Fruit fly (Drosophila melanogaster): ENCODE measurements around the gene CG1792.

The CG1792 gene

DNA sequence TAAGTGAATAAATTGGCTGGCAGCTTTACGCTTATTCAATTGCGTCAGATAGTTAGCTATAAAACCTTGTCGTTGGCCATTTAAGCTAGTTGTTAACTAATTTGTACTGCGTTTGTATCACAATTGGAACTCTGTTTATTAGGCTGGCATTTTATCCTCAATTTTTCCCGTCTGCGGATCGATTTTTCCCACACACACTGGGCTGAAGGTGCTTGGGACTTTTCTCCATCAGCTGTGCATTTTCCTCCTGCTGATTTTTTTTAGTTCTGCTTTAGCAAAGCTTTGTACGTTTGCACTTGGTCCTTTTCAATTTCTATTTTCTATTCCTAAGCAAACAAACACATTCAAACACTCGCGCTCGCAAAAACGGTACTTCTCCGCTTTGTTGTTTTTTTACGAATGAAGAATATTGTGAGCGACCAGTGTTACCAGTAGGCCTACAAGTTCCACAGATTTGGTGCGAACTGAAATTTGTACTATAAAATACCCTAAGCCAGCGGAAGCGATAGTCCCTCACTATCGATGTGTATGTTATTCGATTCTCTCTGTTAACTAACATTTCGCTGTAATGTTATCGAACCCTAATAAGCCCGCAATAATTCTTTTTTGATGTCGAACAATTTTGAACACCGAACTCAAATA is 6.6 kb upstream of the CG1792 start:
- TF ChIP-seq Dll (optimal IDR thresholded peaks at IDR 0.05) (no peak), CG8478 (optimal IDR thresholded peaks at IDR 0.05) (no peak), pan (optimal IDR thresholded peaks at IDR 0.05) (no peak), EcR (GFP tag; optimal IDR thresholded peaks at IDR 0.05) (no peak), usp (GFP tag; optimal IDR thresholded peaks at IDR 0.05) (no peak), psq (optimal IDR thresholded peaks at IDR 0.05) (no peak)

dm6 chr3R:31610639-31611594 is 5.2 kb upstream of the CG1792 start, which contains the start of gene Med:
Med (plus strand) TSS chr3R:31611046.
- TF ChIP-seq CG8478 (optimal IDR thresholded peaks at IDR 0.05) (no peak), pan (optimal IDR thresholded peaks at IDR 0.05) (no peak), Dll (optimal IDR thresholded peaks at IDR 0.05) (no peak), EcR (GFP tag; optimal IDR thresholded peaks at IDR 0.05) (no peak), psq (optimal IDR thresholded peaks at IDR 0.05) (no peak)

dm6 chr3R:31612564-31612963 is 3.5 kb upstream of the CG1792 start, which contains the start of gene CycG:
CycG (minus strand) TSS chr3R:31612664.
- TF ChIP-seq Dll (optimal IDR thresholded peaks at IDR 0.05) (no peak), pan (optimal IDR thresholded peaks at IDR 0.05) (no peak), usp (GFP tag; optimal IDR thresholded peaks at IDR 0.05) (no peak), CG8478 (optimal IDR thresholded peaks at IDR 0.05) (no peak), EcR (GFP tag; optimal IDR thresholded peaks at IDR 0.05) (no peak), psq (optimal IDR thresholded peaks at IDR 0.05) (no peak)

dm6 chr3R:31617801-31618200 is 1.7 kb downstream of the CG1792 start, which contains the start of gene pasha:
pasha (plus strand) TSS chr3R:31617977.
- TF ChIP-seq usp (GFP tag; optimal IDR thresholded peaks at IDR 0.05), result no peak

dm6 chr3R:31621814-31622213 is 5.7 kb downstream of the CG1792 start, which contains the start of gene kek6:
kek6 (plus strand) TSS chr3R:31622136.
- TF ChIP-seq Dll (optimal IDR thresholded peaks at IDR 0.05) (no peak), psq (optimal IDR thresholded peaks at IDR 0.05) (no peak), EcR (GFP tag; optimal IDR thresholded peaks at IDR 0.05) (no peak), pan (optimal IDR thresholded peaks at IDR 0.05) (no peak), usp (GFP tag; optimal IDR thresholded peaks at IDR 0.05) (no peak), CG8478 (optimal IDR thresholded peaks at IDR 0.05) (no peak)

DNA sequence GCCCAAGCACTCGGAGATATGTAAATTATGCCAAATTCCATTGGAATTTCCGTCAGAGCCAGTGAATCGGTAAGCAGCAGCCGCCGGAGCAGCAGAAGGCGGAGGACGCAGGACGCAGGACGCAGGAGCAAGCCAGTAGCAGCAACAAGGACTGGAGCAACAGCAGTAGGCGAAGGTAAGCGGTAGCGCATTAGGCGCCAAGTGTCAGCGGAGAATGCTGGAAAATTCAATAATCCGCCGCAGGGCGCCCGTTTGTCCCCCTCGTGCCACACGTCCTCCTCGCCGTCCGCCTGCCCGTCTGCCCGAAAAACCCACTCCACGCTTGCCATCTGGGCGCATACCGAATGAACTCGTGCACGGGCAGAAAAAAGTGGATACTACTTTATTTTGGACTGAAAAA is 6.5 kb downstream of the CG1792 start:
- no peak for TF ChIP-seq usp (GFP tag; optimal IDR thresholded peaks at IDR 0.05)
- TF ChIP-seq EcR (GFP tag; optimal IDR thresholded peaks at IDR 0.05), result no peak
- TF ChIP-seq Dll (optimal IDR thresholded peaks at IDR 0.05), result no peak

dm6 chr3R:31626237-31626636 is 10.1 kb downstream of the CG1792 start:
- TF ChIP-seq psq (optimal IDR thresholded peaks at IDR 0.05) (no peak), EcR (GFP tag; optimal IDR thresholded peaks at IDR 0.05) (no peak), CG8478 (optimal IDR thresholded peaks at IDR 0.05) (no peak), Dll (optimal IDR thresholded peaks at IDR 0.05) (no peak), pan (optimal IDR thresholded peaks at IDR 0.05) (no peak), usp (GFP tag; optimal IDR thresholded peaks at IDR 0.05) (no peak)

DNA sequence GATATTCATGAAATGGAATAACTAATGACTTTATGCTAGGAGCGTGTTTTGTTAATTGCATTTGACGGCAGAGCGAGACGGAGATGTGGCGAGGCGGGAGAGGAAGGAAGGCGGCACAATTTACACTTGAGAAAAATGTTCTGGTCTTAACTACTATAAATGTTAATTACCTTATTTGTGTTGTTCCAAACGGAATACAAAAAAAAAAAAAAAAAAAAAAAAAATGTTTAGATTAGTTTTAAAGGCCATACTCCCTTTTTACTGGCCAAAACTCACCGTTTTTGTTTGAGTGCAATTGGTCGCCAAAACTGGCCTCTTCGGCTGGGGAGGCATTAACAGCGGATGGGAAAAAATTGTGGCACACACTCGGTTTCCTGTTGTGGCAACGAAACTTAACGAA is 11.1 kb downstream of the CG1792 start:
- no peak for TF ChIP-seq EcR (GFP tag; optimal IDR thresholded peaks at IDR 0.05)
- no peak for TF ChIP-seq Dll (optimal IDR thresholded peaks at IDR 0.05)
- TF ChIP-seq CG8478 (optimal IDR thresholded peaks at IDR 0.05), result no peak
- no peak for TF ChIP-seq pan (optimal IDR thresholded peaks at IDR 0.05)

DNA sequence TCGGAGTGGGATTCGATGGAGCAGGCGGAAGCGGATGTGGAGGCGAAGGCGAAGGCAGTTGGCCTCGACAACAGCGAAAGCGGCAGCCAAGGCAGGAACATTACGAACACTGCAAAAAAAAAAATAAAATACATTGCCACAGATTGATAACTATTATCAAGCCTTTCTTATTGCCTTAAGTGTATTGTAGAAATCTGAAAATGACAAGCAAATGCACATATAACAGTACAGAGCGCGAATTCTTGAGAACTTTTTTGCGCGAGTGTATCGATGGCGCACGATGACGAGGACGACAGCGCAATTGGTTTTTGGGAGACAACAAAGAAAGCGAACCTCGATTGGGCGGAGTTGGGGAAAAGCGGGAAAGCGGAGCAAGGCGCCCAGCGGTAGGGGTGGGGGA is 14.3 kb downstream of the CG1792 start:
- TF ChIP-seq CG8478 (optimal IDR thresholded peaks at IDR 0.05), result no peak
- TF ChIP-seq usp (GFP tag; optimal IDR thresholded peaks at IDR 0.05), result no peak
- TF ChIP-seq psq (optimal IDR thresholded peaks at IDR 0.05), result no peak
- no peak for TF ChIP-seq pan (optimal IDR thresholded peaks at IDR 0.05)

DNA sequence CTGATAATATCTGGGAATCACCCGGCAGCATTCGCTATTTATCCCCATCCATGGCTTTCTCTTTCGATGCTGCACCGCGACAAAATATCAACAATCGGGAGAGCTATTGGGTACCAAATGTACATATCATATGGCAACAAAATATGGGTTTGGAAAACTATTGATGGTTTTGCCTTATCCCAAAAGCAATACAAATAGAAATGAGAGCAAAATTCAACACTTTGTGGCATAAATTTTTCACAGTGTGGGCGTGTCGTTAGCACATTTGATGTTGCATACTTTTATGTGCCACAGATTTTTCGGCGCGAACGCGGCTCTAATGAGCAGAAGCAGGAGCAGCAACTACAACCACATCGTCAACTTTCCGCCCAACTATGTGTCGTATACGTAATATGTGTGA is 16.2 kb downstream of the CG1792 start:
- TF ChIP-seq Dll (optimal IDR thresholded peaks at IDR 0.05) (no peak), usp (GFP tag; optimal IDR thresholded peaks at IDR 0.05) (no peak), psq (optimal IDR thresholded peaks at IDR 0.05) (no peak), pan (optimal IDR thresholded peaks at IDR 0.05) (no peak), CG8478 (optimal IDR thresholded peaks at IDR 0.05) (no peak), EcR (GFP tag; optimal IDR thresholded peaks at IDR 0.05) (no peak)

dm6 chr3R:31636501-31636900 is 20.4 kb downstream of the CG1792 start:
- TF ChIP-seq psq (optimal IDR thresholded peaks at IDR 0.05) (no peak), Dll (optimal IDR thresholded peaks at IDR 0.05) (no peak), usp (GFP tag; optimal IDR thresholded peaks at IDR 0.05) (no peak), CG8478 (optimal IDR thresholded peaks at IDR 0.05) (no peak), pan (optimal IDR thresholded peaks at IDR 0.05) (no peak), EcR (GFP tag; optimal IDR thresholded peaks at IDR 0.05) (no peak)

DNA sequence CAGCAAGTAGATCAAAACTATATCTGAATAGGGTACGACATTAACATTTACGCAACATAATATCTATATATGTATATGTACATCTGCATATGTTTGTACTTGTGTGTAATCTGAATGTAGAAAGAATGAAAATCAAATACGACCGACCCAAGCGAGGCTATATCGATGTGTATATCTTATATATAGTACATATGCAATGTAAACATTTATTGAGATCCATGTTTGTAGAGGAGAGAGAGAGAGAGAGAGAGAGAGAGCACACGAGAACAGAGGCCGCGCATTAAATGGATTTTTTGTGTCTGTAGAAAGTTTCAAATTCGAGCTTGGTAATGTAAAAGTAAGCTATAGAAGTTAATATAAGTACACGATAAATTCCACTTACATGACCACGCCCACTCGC is 46.7 kb downstream of the CG1792 start:
- TF ChIP-seq psq (optimal IDR thresholded peaks at IDR 0.05) (no peak), pan (optimal IDR thresholded peaks at IDR 0.05) (no peak), usp (GFP tag; optimal IDR thresholded peaks at IDR 0.05) (no peak), CG8478 (optimal IDR thresholded peaks at IDR 0.05) (no peak), Dll (optimal IDR thresholded peaks at IDR 0.05) (no peak), EcR (GFP tag; optimal IDR thresholded peaks at IDR 0.05) (no peak)

All from whole organism.